Fruit fly (Drosophila melanogaster): Measurements from ENCODE around the gene Aven.

The Aven gene

DNA sequence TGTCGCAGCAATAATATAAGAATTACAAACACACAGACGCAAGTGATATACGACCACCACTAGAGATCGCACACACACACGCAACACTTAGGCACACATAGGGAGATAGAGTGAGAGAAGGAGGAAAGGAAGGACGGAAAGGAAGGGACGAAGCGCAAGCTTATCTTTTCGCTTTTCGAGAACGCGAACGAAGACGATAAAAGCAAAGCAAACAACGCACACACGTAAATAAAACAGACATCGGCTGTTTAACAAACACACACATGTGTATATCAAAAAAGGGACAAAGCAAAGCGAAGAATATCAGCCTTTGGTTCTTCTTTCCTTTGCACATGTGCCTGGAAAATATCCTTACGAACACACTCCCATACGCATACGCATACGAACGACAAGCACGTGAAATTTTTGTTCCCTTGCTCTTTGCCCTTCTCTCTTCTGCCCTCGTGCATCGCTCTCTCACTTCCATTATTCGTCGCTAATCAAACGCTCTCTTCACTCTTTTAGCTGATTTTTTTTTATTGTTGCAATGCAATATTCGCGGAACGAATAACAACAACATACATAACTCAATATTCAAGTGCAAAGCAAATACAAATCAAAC lies 30.7 kb upstream of the Aven start (continued):
- TF ChIP-seq dsx (GFP tag; optimal IDR thresholded peaks at IDR 0.05; ENCODE audit: poor library complexity, severe bottlenecking) (peak; percentile 52), Hr38 (GFP tag; optimal IDR thresholded peaks at IDR 0.05) (no peak), CG6808 (GFP tag; optimal IDR thresholded peaks at IDR 0.05) (peak; percentile 53), CG6163 (GFP tag; IDR thresholded peaks at IDR 0.05) (0 out of 3 replicates have a peak, but pooled peaks have one; percentile 33), CG7368 (GFP tag; optimal IDR thresholded peaks at IDR 0.05) (no peak), fd85E (GFP tag; optimal IDR thresholded peaks at IDR 0.05) (peak; percentile 8), Met (GFP tag; optimal IDR thresholded peaks at IDR 0.05) (peak; percentile 20), CG10631 (GFP tag; optimal IDR thresholded peaks at IDR 0.05) (peak; percentile 21), svp (GFP tag) (peak; percentile 79), CG6854 (GFP tag; optimal IDR thresholded peaks at IDR 0.05) (peak; percentile 58), CG11762 (GFP tag; optimal IDR thresholded peaks at IDR 0.05; ENCODE audit: insufficient read depth) (no peak), CG4318 (GFP tag; optimal IDR thresholded peaks at IDR 0.05) (no peak), CG10669 (GFP tag; optimal IDR thresholded peaks at IDR 0.05) (no peak), acj6 (GFP tag; optimal IDR thresholded peaks at IDR 0.05) (no peak), Eip78C (GFP tag) (peak; percentile 65), vri (GFP tag; optimal IDR thresholded peaks at IDR 0.05) (peak; percentile 77), Ets21C (GFP tag; optimal IDR thresholded peaks at IDR 0.05) (no peak)

DNA sequence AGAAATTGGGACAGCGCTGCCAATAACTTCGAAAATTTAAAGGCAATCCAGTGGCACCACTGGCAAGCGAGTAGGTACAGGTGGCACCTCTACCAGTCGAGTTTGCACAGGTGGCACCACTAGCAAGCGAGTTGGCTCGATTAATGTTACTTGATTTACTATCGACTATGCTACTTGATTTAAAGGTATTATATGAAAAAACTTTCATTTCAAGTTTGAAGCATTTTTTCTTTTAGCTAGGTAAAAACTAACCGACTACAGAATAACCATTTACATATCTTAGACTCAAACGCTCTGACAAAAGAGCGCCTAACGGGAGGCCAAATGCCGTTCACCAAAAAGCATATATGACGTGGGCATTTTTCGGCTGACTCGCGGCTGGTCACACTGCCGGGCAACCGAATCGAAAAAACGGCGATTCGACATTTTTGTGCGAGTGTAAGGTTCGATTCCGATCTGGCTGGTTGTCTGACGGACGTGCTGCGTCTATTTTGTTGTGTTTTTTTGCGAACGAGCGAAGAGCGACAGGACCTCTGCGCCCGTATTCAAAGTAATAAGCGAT lies 29.6 kb upstream of the Aven start, which contains the start of gene Tis11:
TSS of gene Tis11 (plus strand) at position 417 of the 562 bp plus-strand sequence.
- TF ChIP-seq Hr39 (GFP tag; optimal IDR thresholded peaks at IDR 0.05) (no peak), svp (GFP tag) (peak; percentile 62), CG3919 (GFP tag; optimal IDR thresholded peaks at IDR 0.05) (peak; percentile 26), CG11294 (GFP tag; IDR thresholded peaks at IDR 0.05) (no peak), CG1621 (tag; optimal IDR thresholded peaks at IDR 0.05) (no peak), ss (GFP tag; optimal IDR thresholded peaks at IDR 0.05) (peak; percentile 9 to 15), Ets96B (tag; optimal IDR thresholded peaks at IDR 0.05) (no peak), vri (GFP tag; optimal IDR thresholded peaks at IDR 0.05) (peak; percentile 40), CG6163 (GFP tag; IDR thresholded peaks at IDR 0.05) (peak; percentile 10; the same call in 2 of the 3 replicates), CG9139 (GFP tag; optimal IDR thresholded peaks at IDR 0.05) (no peak), net (GFP tag; optimal IDR thresholded peaks at IDR 0.05) (peak; percentile 27), CG7368 (GFP tag; optimal IDR thresholded peaks at IDR 0.05) (no peak), Ets21C (GFP tag; optimal IDR thresholded peaks at IDR 0.05) (no peak), Hr38 (GFP tag; optimal IDR thresholded peaks at IDR 0.05) (no peak), Blimp-1 (GFP tag; optimal IDR thresholded peaks at IDR 0.05) (no peak), CG8119 (GFP tag; IDR thresholded peaks at IDR 0.05) (no peak), eg (GFP tag; IDR thresholded peaks at IDR 0.05) (peak; percentile 47; the same call in 2 of the 3 replicates), Smox (GFP tag; optimal IDR thresholded peaks at IDR 0.05) (no peak), Sox102F (GFP tag; optimal IDR thresholded peaks at IDR 0.05) (no peak), CG10631 (GFP tag; optimal IDR thresholded peaks at IDR 0.05) (no peak), spab (GFP tag; optimal IDR thresholded peaks at IDR 0.05) (no peak), CG6854 (GFP tag; optimal IDR thresholded peaks at IDR 0.05) (peak; percentile 60), Sox14 (GFP tag; optimal IDR thresholded peaks at IDR 0.05) (peak; percentile 28), achi (GFP tag; optimal IDR thresholded peaks at IDR 0.05) (peak; percentile 96)

DNA sequence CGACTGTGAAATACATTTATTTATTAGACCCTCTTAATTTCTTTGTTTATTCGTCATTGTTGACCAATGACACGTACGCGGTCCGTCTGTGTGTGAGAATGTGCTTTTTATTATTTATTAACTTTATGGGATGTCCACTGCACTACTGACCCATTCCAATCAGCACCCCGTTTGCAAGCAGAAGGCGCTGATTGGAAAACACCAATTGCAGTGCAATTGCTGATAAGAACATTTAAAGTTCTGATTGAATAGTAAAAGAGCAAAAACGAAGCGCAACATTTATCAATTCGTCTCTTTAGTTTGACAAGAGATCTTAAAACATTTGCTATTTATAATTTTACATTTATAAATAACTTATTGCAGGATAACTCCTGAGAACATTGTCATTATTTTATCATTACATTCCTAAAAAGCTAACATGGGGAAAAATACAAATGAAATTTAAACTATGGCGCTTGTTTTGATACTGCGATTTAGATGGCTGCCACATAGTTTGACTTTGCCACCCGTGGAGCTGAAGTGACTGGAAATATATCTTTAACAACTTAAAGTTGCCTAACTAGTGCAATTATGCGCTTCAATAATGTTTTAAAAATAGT lies 29.1 kb upstream of the Aven start:
- no peak for TF ChIP-seq CG8319 (GFP tag; optimal IDR thresholded peaks at IDR 0.05)
- TF ChIP-seq ss (GFP tag; optimal IDR thresholded peaks at IDR 0.05): no peak
- no peak for TF ChIP-seq salr (GFP tag; optimal IDR thresholded peaks at IDR 0.05)
- no peak for TF ChIP-seq esn (GFP tag; optimal IDR thresholded peaks at IDR 0.05)
- peak; percentile 9 for TF ChIP-seq vri (GFP tag; optimal IDR thresholded peaks at IDR 0.05)
- TF ChIP-seq Sox102F (GFP tag; optimal IDR thresholded peaks at IDR 0.05): no peak
- no peak for TF ChIP-seq CG6854 (GFP tag; optimal IDR thresholded peaks at IDR 0.05)
- no peak for TF ChIP-seq OdsH (GFP tag; optimal IDR thresholded peaks at IDR 0.05)
- TF ChIP-seq fkh (GFP tag; optimal IDR thresholded peaks at IDR 0.05): no peak
- no peak for TF ChIP-seq Lpt (GFP tag; optimal IDR thresholded peaks at IDR 0.05)
- TF ChIP-seq Ets21C (GFP tag; optimal IDR thresholded peaks at IDR 0.05): no peak
- TF ChIP-seq Gug (GFP tag; IDR thresholded peaks at IDR 0.05): no peak
- peak; percentile 1 for TF ChIP-seq svp (GFP tag)
- TF ChIP-seq cyc (GFP tag; optimal IDR thresholded peaks at IDR 0.05): no peak
- TF ChIP-seq Sox15 (GFP tag; optimal IDR thresholded peaks at IDR 0.05): no peak
- TF ChIP-seq Eip78C (GFP tag): no peak
- no peak for TF ChIP-seq topi (GFP tag; optimal IDR thresholded peaks at IDR 0.05)
- TF ChIP-seq CG10631 (GFP tag; optimal IDR thresholded peaks at IDR 0.05): no peak

Measured in whole organism, prepupa.